Fruit fly (Drosophila melanogaster) whole organism, embryonic: ENCODE results near the gene Cpr65Av.
A peak's percentile ranks its signal among the peaks of the same experiment; 100 is the strongest.

Experiments used
- Awh ChIP-seq: fragments of 200-800 bp; sonication (Bioruptor generic); IDR thresholded peaks from 2 replicates; pipeline ENCODE4, ENCODE4 v1.3.6; 2022; ENCODE audit warnings: missing biosample characterization, missing genetic modification characterization
- B-H1 ChIP-seq: fragments of 200-800 bp; sonication (Bioruptor generic); IDR thresholded peaks from 3 replicates; pipeline ENCODE4 v1.3.6; 2022; ENCODE audit warnings: missing biosample characterization, missing genetic modification characterization
- B-H2 ChIP-seq: fragments of 200-800 bp; sonication (Bioruptor generic); optimal IDR thresholded peaks from 2 replicates; lab custom pipeline; 2018; ENCODE audit warnings: missing biosample characterization, mild to moderate bottlenecking, missing genetic modification characterization
- CG10431 ChIP-seq: fragments of 200-800 bp; sonication (Bioruptor generic); optimal IDR thresholded peaks from 3 replicates; lab custom pipeline; 2018; ENCODE audit warnings: missing biosample characterization, mild to moderate bottlenecking, missing genetic modification characterization
- CG11085 ChIP-seq: fragments of 200-800 bp; sonication (Bioruptor generic); IDR thresholded peaks from 2 replicates; pipeline ENCODE4 v1.3.6; 2022; ENCODE audit warnings: missing biosample characterization, missing genetic modification characterization
- CG11093 ChIP-seq: fragments of 200-800 bp; sonication (Bioruptor generic); IDR thresholded peaks from 3 replicates; pipeline ENCODE4 v1.3.6; 2022; ENCODE audit warnings: missing biosample characterization, missing genetic modification characterization
- CG11723 ChIP-seq: fragments of 200-800 bp; sonication (Bioruptor generic); optimal IDR thresholded peaks from 2 replicates; lab custom pipeline; 2017; ENCODE audit warnings: missing biosample characterization, mild to moderate bottlenecking, missing genetic modification characterization
- CG12942 ChIP-seq: fragments of 200-800 bp; sonication (Bioruptor generic); optimal IDR thresholded peaks from 3 replicates; lab custom pipeline; 2016; ENCODE audit warnings: missing biosample characterization, missing genetic modification characterization
- CG13123 ChIP-seq: fragments of 200-800 bp; sonication (Bioruptor generic); optimal IDR thresholded peaks from 2 replicates; lab custom pipeline; 2016; ENCODE audit warnings: missing biosample characterization, missing genetic modification characterization
- CG13296 ChIP-seq: fragments of 200-800 bp; sonication (Bioruptor generic); optimal IDR thresholded peaks from 3 replicates; lab custom pipeline; 2018; ENCODE audit warnings: missing biosample characterization, mild to moderate bottlenecking, missing genetic modification characterization
- CG14710 ChIP-seq: fragments of 200-800 bp; sonication (Bioruptor generic); optimal IDR thresholded peaks from 3 replicates; lab custom pipeline; 2019; ENCODE audit warnings: missing biosample characterization, mild to moderate bottlenecking, missing genetic modification characterization, moderate library complexity
- CG14860 ChIP-seq: fragments of 200-800 bp; sonication (Bioruptor generic); IDR thresholded peaks from 3 replicates; pipeline ENCODE4 v1.3.6; 2022; ENCODE audit warnings: missing biosample characterization, missing genetic modification characterization; ENCODE audit not compliant: partially characterized antibody
- CG15073 ChIP-seq: fragments of 200-800 bp; sonication (Bioruptor generic); optimal IDR thresholded peaks from 2 replicates; lab custom pipeline; 2016; ENCODE audit warnings: missing biosample characterization, missing genetic modification characterization
- CG15601 ChIP-seq: fragments of 200-800 bp; sonication (Bioruptor generic); optimal IDR thresholded peaks from 3 replicates; lab custom pipeline; 2019; ENCODE audit warnings: missing biosample characterization, mild to moderate bottlenecking, missing genetic modification characterization, moderate library complexity
- CG15696 ChIP-seq: fragments of 200-800 bp; sonication (Bioruptor generic); optimal IDR thresholded peaks from 2 replicates; lab custom pipeline; 2019; ENCODE audit warnings: missing biosample characterization, mild to moderate bottlenecking, missing genetic modification characterization, moderate library complexity
- CG16813 ChIP-seq: fragments of 200-800 bp; sonication (Bioruptor generic); IDR thresholded peaks from 3 replicates; pipeline ENCODE4 v1.3.6; 2022; ENCODE audit warnings: missing biosample characterization, missing genetic modification characterization; ENCODE audit not compliant: partially characterized antibody
- CG1792 ChIP-seq: fragments of 200-800 bp; sonication (Bioruptor generic); optimal IDR thresholded peaks from 2 replicates; lab custom pipeline; 2016; ENCODE audit warnings: missing biosample characterization, missing genetic modification characterization
- CG18011 ChIP-seq: fragments of 200-800 bp; sonication (Bioruptor generic); optimal IDR thresholded peaks from 2 replicates; lab custom pipeline; 2017; ENCODE audit warnings: missing biosample characterization, missing genetic modification characterization, mild to moderate bottlenecking, moderate library complexity, missing genotype
- CG2116 ChIP-seq: fragments of 200-800 bp; sonication (Bioruptor generic); optimal IDR thresholded peaks from 3 replicates; lab custom pipeline; 2018; ENCODE audit warnings: missing biosample characterization, mild to moderate bottlenecking, missing genetic modification characterization
- CG2199 ChIP-seq: fragments of 200-800 bp; sonication (Bioruptor generic); IDR thresholded peaks from 3 replicates; pipeline ENCODE4 v1.3.6; 2022; ENCODE audit warnings: missing biosample characterization, missing genetic modification characterization
- CG2875 ChIP-seq: fragments of 200-800 bp; sonication (Bioruptor generic); optimal IDR thresholded peaks from 2 replicates; lab custom pipeline; 2017; ENCODE audit warnings: missing biosample characterization, mild to moderate bottlenecking, missing genetic modification characterization, missing genetic modification reagents
- CG32772 ChIP-seq: fragments of 200-800 bp; sonication (Bioruptor generic); IDR thresholded peaks from 2 replicates; pipeline ENCODE4 v1.3.6; 2022; ENCODE audit warnings: missing biosample characterization, missing genetic modification characterization
- CG4404 ChIP-seq: fragments of 200-800 bp; sonication (Bioruptor generic); IDR thresholded peaks from 2 replicates; pipeline ENCODE4 v1.3.6; 2022; ENCODE audit warnings: missing biosample characterization, missing genetic modification characterization
- CG5180 ChIP-seq: fragments of 200-800 bp; sonication (Bioruptor generic); optimal IDR thresholded peaks from 3 replicates; lab custom pipeline; 2017; ENCODE audit warnings: missing biosample characterization, missing genetic modification characterization, mild to moderate bottlenecking, moderate library complexity, missing genetic modification reagents
- CG7556 ChIP-seq: fragments of 200-800 bp; sonication (Bioruptor generic); optimal IDR thresholded peaks from 2 replicates; lab custom pipeline; 2017; ENCODE audit warnings: missing biosample characterization, mild to moderate bottlenecking, missing genetic modification characterization
- CG7786 ChIP-seq: fragments of 200-800 bp; sonication (Bioruptor generic); optimal IDR thresholded peaks from 2 replicates; lab custom pipeline; 2016; ENCODE audit warnings: missing biosample characterization, missing genetic modification characterization
- CG9727 ChIP-seq: fragments of 200-800 bp; sonication (Bioruptor generic); optimal IDR thresholded peaks from 3 replicates; lab custom pipeline; 2017; ENCODE audit warnings: missing biosample characterization, mild to moderate bottlenecking, missing genetic modification characterization
- Deaf1 ChIP-seq: fragments of 200-800 bp; optimal IDR thresholded peaks from 3 replicates; lab custom pipeline; 2019; ENCODE audit warnings: missing biosample characterization, mild to moderate bottlenecking, missing genetic modification characterization, moderate library complexity
- Dfd ChIP-seq, 2 experiments: fragments of >200 bp; optimal IDR thresholded peaks; 2 replicates each; lab custom pipeline; 2017; ENCODE audit warnings: missing biosample characterization in 2 of 2, missing genetic modification characterization in 2 of 2
- H2.0 ChIP-seq: fragments of 200-800 bp; sonication (Bioruptor generic); IDR thresholded peaks from 2 replicates; pipeline ENCODE4 v1.3.6; 2022; ENCODE audit warnings: missing biosample characterization, missing genetic modification characterization
- HLH54F ChIP-seq: fragments of 200-800 bp; sonication (Bioruptor generic); optimal IDR thresholded peaks from 3 replicates; lab custom pipeline; 2016; ENCODE audit warnings: missing biosample characterization, missing genetic modification characterization
- NK7.1 ChIP-seq: fragments of 200-800 bp; sonication (Bioruptor generic); optimal IDR thresholded peaks from 3 replicates; lab custom pipeline; 2016; ENCODE audit warnings: missing biosample characterization, missing genetic modification characterization
- YL-1 ChIP-seq: fragments of 200-800 bp; sonication (Bioruptor generic); optimal IDR thresholded peaks from 3 replicates; lab custom pipeline; 2017; ENCODE audit warnings: missing biosample characterization, mild to moderate bottlenecking, missing genetic modification characterization
- abd-A ChIP-seq: fragments of 200-800 bp; sonication (Bioruptor generic); optimal IDR thresholded peaks from 3 replicates; lab custom pipeline; 2019; ENCODE audit warnings: missing biosample characterization, mild to moderate bottlenecking, missing genetic modification characterization, moderate library complexity
- cg ChIP-seq: fragments of 200-800 bp; sonication (Bioruptor generic); optimal IDR thresholded peaks from 3 replicates; lab custom pipeline; 2019; ENCODE audit warnings: missing biosample characterization, mild to moderate bottlenecking, missing genetic modification characterization, moderate library complexity
- crol ChIP-seq: fragments of 200-800 bp; sonication (Bioruptor generic); IDR thresholded peaks from 2 replicates; pipeline ENCODE4 v1.3.6; 2022; ENCODE audit warnings: missing biosample characterization, missing genetic modification characterization
- dm ChIP-seq: fragments of 200-800 bp; sonication (Bioruptor generic); optimal IDR thresholded peaks from 3 replicates; lab custom pipeline; 2016; ENCODE audit warnings: missing biosample characterization, missing genetic modification characterization
- eyg ChIP-seq: fragments of 200-800 bp; sonication (Bioruptor generic); optimal IDR thresholded peaks from 3 replicates; lab custom pipeline; 2016; ENCODE audit warnings: missing biosample characterization, missing genetic modification characterization
- fru ChIP-seq: fragments of >200 bp; optimal IDR thresholded peaks from 2 replicates; lab custom pipeline; 2017
- gfzf ChIP-seq: fragments of 200-800 bp; sonication (Bioruptor generic); optimal IDR thresholded peaks from 2 replicates; lab custom pipeline; 2016; ENCODE audit warnings: missing biosample characterization, mild to moderate bottlenecking, missing genetic modification characterization, moderate library complexity
- gsb-n ChIP-seq: fragments of 200-800 bp; sonication (Bioruptor generic); optimal IDR thresholded peaks from 3 replicates; lab custom pipeline; 2018; ENCODE audit warnings: missing biosample characterization, mild to moderate bottlenecking, missing genetic modification characterization
- her ChIP-seq: fragments of 200-800 bp; sonication (Bioruptor generic); optimal IDR thresholded peaks from 2 replicates; lab custom pipeline; 2016; ENCODE audit warnings: missing biosample characterization, missing genetic modification characterization
- hth ChIP-seq: fragments of >200 bp; optimal IDR thresholded peaks from 2 replicates; lab custom pipeline; 2017; ENCODE audit warnings: inconsistent platforms
- kah ChIP-seq: fragments of 200-800 bp; sonication (Bioruptor generic); optimal IDR thresholded peaks from 2 replicates; lab custom pipeline; 2018; ENCODE audit warnings: missing biosample characterization, mild to moderate bottlenecking, missing genetic modification characterization
- maf-S ChIP-seq: fragments of 200-800 bp; sonication (Bioruptor generic); optimal IDR thresholded peaks from 2 replicates; lab custom pipeline; 2016; ENCODE audit warnings: missing biosample characterization, missing genetic modification characterization
- mirr ChIP-seq: fragments of 200-800 bp; sonication (Bioruptor generic); optimal IDR thresholded peaks from 3 replicates; lab custom pipeline; 2018; ENCODE audit warnings: missing biosample characterization, mild to moderate bottlenecking, missing genetic modification characterization
- scrt ChIP-seq: fragments of 200-800 bp; sonication (Bioruptor generic); optimal IDR thresholded peaks from 2 replicates; lab custom pipeline; 2018; ENCODE audit warnings: missing biosample characterization, mild to moderate bottlenecking, missing genetic modification characterization, moderate library complexity
- stwl ChIP-seq: fragments of 200-800 bp; sonication (Bioruptor generic); optimal IDR thresholded peaks from 3 replicates; lab custom pipeline; 2018; ENCODE audit warnings: missing biosample characterization, mild to moderate bottlenecking, missing genetic modification characterization, moderate library complexity
- tin ChIP-seq: fragments of 200-800 bp; sonication (Bioruptor generic); optimal IDR thresholded peaks from 3 replicates; lab custom pipeline; 2016; ENCODE audit warnings: missing biosample characterization, missing genetic modification characterization
- tna ChIP-seq: fragments of 200-800 bp; sonication (Bioruptor generic); IDR thresholded peaks from 2 replicates; pipeline ENCODE4 v1.3.6; 2022; ENCODE audit warnings: missing biosample characterization, missing genetic modification characterization; ENCODE audit not compliant: partially characterized antibody
- wek ChIP-seq: fragments of 200-800 bp; sonication (Bioruptor generic); optimal IDR thresholded peaks from 3 replicates; lab custom pipeline; 2018; ENCODE audit warnings: missing biosample characterization, mild to moderate bottlenecking, missing genetic modification characterization, moderate library complexity

Cpr65Av gene

DNA sequence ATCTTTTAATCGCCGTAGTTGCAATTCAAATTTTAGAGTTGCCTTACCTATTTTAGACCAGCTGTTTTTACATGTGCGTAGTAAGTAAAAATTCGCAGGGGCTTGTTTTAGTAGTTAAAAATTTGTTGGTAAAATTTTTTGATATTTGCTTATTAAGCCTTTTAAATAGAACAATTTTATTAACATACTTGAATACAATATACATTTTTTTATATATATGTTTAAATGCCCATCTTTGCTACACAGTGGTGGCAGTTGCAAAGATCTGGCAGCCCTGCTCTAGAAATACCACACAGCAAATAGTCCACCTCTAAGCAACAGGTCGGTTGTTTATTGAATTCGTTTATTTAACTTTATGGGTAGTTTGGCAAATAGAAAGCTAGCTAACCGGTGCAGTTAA, 45.1 kb downstream of the Cpr65Av start, which contains the start of the genes CG10467 and loj:
Gene CG10467, minus strand, starts transcription at position 51 of the 400 bp plus-strand sequence.
Gene loj, plus strand, starts transcription at position 291 of the 400 bp plus-strand sequence.
- TF ChIP-seq CG11093 (GFP tag; lab: Robert Waterston, UW): peak; percentile 97
- no peak for TF ChIP-seq tna (GFP tag; lab: Robert Waterston, UW)
- peak; percentile 97 for TF ChIP-seq H2.0 (GFP tag; lab: Robert Waterston, UW)
- peak; percentile 98 for TF ChIP-seq CG32772
- peak; percentile 67 for TF ChIP-seq CG5180 (GFP tag; lab: Kevin White, UChicago)
- peak; percentile 45 for TF ChIP-seq her (GFP tag; lab: Kevin White, UChicago)
- peak; percentile 89 for TF ChIP-seq stwl (tag; lab: Kevin White, UChicago)
- TF ChIP-seq CG13123 (GFP tag; lab: Kevin White, UChicago): peak; percentile 92
- peak; percentile 53 for TF ChIP-seq mirr
- TF ChIP-seq Deaf1 (tag; lab: Kevin White, UChicago): peak; percentile 73
- peak; percentile 69 for TF ChIP-seq maf-S (GFP tag; lab: Kevin White, UChicago)
- TF ChIP-seq CG11085: peak; percentile 97
- peak; percentile 85 for TF ChIP-seq CG2116 (GFP tag; lab: Kevin White, UChicago)
- TF ChIP-seq HLH54F (GFP tag; lab: Kevin White, UChicago): peak; percentile 86
- TF ChIP-seq CG16813 (GFP tag; lab: Robert Waterston, UW): peak; percentile 75
- peak; percentile 91 for TF ChIP-seq Awh (GFP tag; lab: Robert Waterston, UW)
- peak; percentile 65 for TF ChIP-seq CG1792
- TF ChIP-seq CG12942: peak; percentile 98
- no peak for TF ChIP-seq eyg (GFP tag; lab: Kevin White, UChicago)
- peak; percentile 92 for TF ChIP-seq YL-1
- TF ChIP-seq CG2199 (GFP tag; lab: Robert Waterston, UW): peak; percentile 94
- peak; percentile 93 for TF ChIP-seq CG15073 (GFP tag; lab: Kevin White, UChicago)
- TF ChIP-seq CG11723 (GFP tag; lab: Kevin White, UChicago): peak; percentile 87
- TF ChIP-seq Dfd (GFP tag; optimal IDR thresholded peaks at IDR 0.05; lab: Kevin White, UChicago): peak in 1 of 2 experiments; percentile 35
- peak; percentile 47; the same call in 1 of the 2 replicates for TF ChIP-seq crol (GFP tag; lab: Robert Waterston, UW)
- peak; percentile 69 for TF ChIP-seq CG10431 (GFP tag; lab: Kevin White, UChicago)
- TF ChIP-seq CG7556 (GFP tag; lab: Kevin White, UChicago): peak; percentile 90
- TF ChIP-seq B-H1: peak; percentile 96
- peak; percentile 81 for TF ChIP-seq kah (GFP tag; lab: Kevin White, UChicago)
- peak; percentile 83 for TF ChIP-seq CG7786
- TF ChIP-seq abd-A: no peak
- peak; percentile 94 for TF ChIP-seq gsb-n (tag; lab: Kevin White, UChicago)
- TF ChIP-seq CG13296 (GFP tag; lab: Kevin White, UChicago): peak; percentile 86
- TF ChIP-seq CG14860 (GFP tag; lab: Robert Waterston, UW): peak; percentile 61; the same call in 2 of the 3 replicates
- TF ChIP-seq NK7.1 (GFP tag; lab: Kevin White, UChicago): no peak
- peak; percentile 94 for TF ChIP-seq B-H2 (GFP tag; lab: Kevin White, UChicago)
- peak; percentile 86 for TF ChIP-seq CG18011
- no peak for TF ChIP-seq gfzf (GFP tag; lab: Kevin White, UChicago)
- peak; percentile 98 for TF ChIP-seq CG15696 (tag; lab: Kevin White, UChicago)
- peak; percentile 66 for TF ChIP-seq dm (GFP tag; lab: Kevin White, UChicago)
- TF ChIP-seq CG4404 (GFP tag; lab: Robert Waterston, UW): peak; percentile 98
- no peak for TF ChIP-seq fru (lab: Kevin White, UChicago)
- TF ChIP-seq tin: peak; percentile 97
- no peak for TF ChIP-seq wek (GFP tag; lab: Kevin White, UChicago)
- peak; percentile 97 for TF ChIP-seq CG14710 (tag; lab: Kevin White, UChicago)
- peak; percentile 98 for TF ChIP-seq scrt (GFP tag; lab: Kevin White, UChicago)
- TF ChIP-seq CG2875 (GFP tag; lab: Kevin White, UChicago): peak; percentile 72
- TF ChIP-seq cg (GFP tag; lab: Kevin White, UChicago): no peak
- TF ChIP-seq CG9727 (GFP tag; lab: Kevin White, UChicago): peak; percentile 96
- TF ChIP-seq hth: no peak
- peak; percentile 93 for TF ChIP-seq CG15601 (tag; lab: Kevin White, UChicago)
